Worm (Caenorhabditis elegans): Measurements from ENCODE around the gene thn-4.
A peak's percentile ranks its signal among the peaks of the same experiment; 100 is the strongest.

DNA sequence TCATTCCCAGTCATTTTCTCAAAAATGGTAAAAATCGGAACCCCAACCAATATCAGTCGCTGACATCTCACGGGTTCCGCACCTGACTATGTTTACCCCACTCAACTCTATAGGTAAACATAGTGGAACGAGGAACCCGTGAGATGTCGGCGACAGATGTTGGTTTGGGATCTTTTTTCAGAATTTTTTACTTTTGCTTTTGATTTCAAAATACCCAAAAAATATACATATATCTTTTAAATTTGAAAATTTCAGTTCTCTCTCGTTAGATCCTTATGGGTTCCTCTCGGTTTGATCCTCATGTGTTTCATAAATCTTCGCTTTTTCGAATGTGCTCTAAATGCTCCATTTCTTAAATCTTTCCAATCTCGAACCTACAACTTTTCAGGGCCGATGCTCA, 2.4 kb upstream of the thn-4 start, which contains the start of gene srw-23:
- no peak for TF ChIP-seq unc-62 (GFP tag; optimal IDR thresholded peaks at IDR 0.05)
- no peak for TF ChIP-seq nhr-12 (tag; optimal IDR thresholded peaks at IDR 0.05)
- TF ChIP-seq ztf-4 (tag; optimal IDR thresholded peaks at IDR 0.05): no peak
- TF ChIP-seq pax-3 (tag; optimal IDR thresholded peaks at IDR 0.05): no peak
- no peak for TF ChIP-seq fkh-10 (GFP tag; optimal IDR thresholded peaks at IDR 0.05)
- no peak for TF ChIP-seq ceh-82 (tag; optimal IDR thresholded peaks at IDR 0.05)
- TF ChIP-seq nhr-90 (tag; optimal IDR thresholded peaks at IDR 0.05; ENCODE audit: poor library complexity): no peak
- TF ChIP-seq egl-27 (tag; optimal IDR thresholded peaks at IDR 0.05): no peak
- TF ChIP-seq efl-1 (optimal IDR thresholded peaks at IDR 0.05): no peak
- TF ChIP-seq efl-1 (GFP tag; optimal IDR thresholded peaks at IDR 0.05 in 1 of 2): peak in 1 of 2 experiments; percentile 30

All from whole organism, L1 larva.